Worm (Caenorhabditis elegans) whole organism, late embryonic: ENCODE results near the gene T23F4.2.

Experiments
- F13H6.1 ChIP-seq: sonication (generic microtip); optimal IDR thresholded peaks from 2 replicates; lab custom pipeline; 2016; ENCODE audit warnings: missing genetic modification characterization, missing compliant biosample characterization
- K09A11.1 ChIP-seq: sonication (generic microtip); optimal IDR thresholded peaks from 2 replicates; lab custom pipeline; 2017; ENCODE audit warnings: antibody characterized with exemption, mild to moderate bottlenecking, missing genetic modification characterization, missing compliant biosample characterization; ENCODE audit not compliant: insufficient read depth
- ama-1 ChIP-seq: fragments of 150-350 bp; optimal IDR thresholded peaks from 2 replicates; lab custom pipeline; 2014
- ceh-19 ChIP-seq: fragments of 200-800 bp; sonication (Bioruptor generic); optimal IDR thresholded peaks from 2 replicates; lab custom pipeline; 2018; ENCODE audit warnings: mild to moderate bottlenecking, missing genetic modification characterization, missing compliant biosample characterization
- ceh-2 ChIP-seq: sonication (generic microtip); optimal IDR thresholded peaks from 2 replicates; lab custom pipeline; 2016; ENCODE audit warnings: missing genotype, missing genetic modification characterization, missing compliant biosample characterization
- ceh-34 ChIP-seq: sonication (generic microtip); optimal IDR thresholded peaks from 2 replicates; lab custom pipeline; 2016; ENCODE audit warnings: mild to moderate bottlenecking, missing genetic modification characterization, missing compliant biosample characterization
- ceh-45 ChIP-seq: fragments of 200-800 bp; sonication (Bioruptor generic); IDR thresholded peaks from 2 replicates; pipeline ENCODE4 v1.3.6; 2022; ENCODE audit warnings: missing genetic modification reagents, missing genetic modification characterization, missing compliant biosample characterization
- ceh-48 ChIP-seq: sonication (generic microtip); optimal IDR thresholded peaks from 2 replicates; lab custom pipeline; 2016; ENCODE audit warnings: missing genetic modification characterization, inconsistent platforms, missing compliant biosample characterization
- ceh-6 ChIP-seq: fragments of 200-800 bp; sonication (Bioruptor generic); optimal IDR thresholded peaks from 2 replicates; lab custom pipeline; 2018; ENCODE audit warnings: mild to moderate bottlenecking, missing genetic modification characterization, missing compliant biosample characterization
- dve-1 ChIP-seq: sonication (generic microtip); optimal IDR thresholded peaks from 2 replicates; lab custom pipeline; 2017; ENCODE audit warnings: antibody characterized with exemption, mild to moderate bottlenecking, missing genetic modification characterization, missing compliant biosample characterization
- elt-2 ChIP-seq: sonication (generic microtip); optimal IDR thresholded peaks from 2 replicates; lab custom pipeline; 2016; ENCODE audit warnings: missing genetic modification reagents, missing genetic modification characterization, missing compliant biosample characterization
- elt-4 ChIP-seq: sonication (generic microtip); optimal IDR thresholded peaks from 2 replicates; lab custom pipeline; 2016; ENCODE audit warnings: missing genetic modification characterization, missing compliant biosample characterization
- eyg-1 ChIP-seq: sonication (generic microtip); optimal IDR thresholded peaks from 2 replicates; lab custom pipeline; 2016; ENCODE audit warnings: missing genotype, missing genetic modification characterization, missing compliant biosample characterization
- fkh-10 ChIP-seq: fragments of 150-350 bp; optimal IDR thresholded peaks from 2 replicates; lab custom pipeline; 2014; ENCODE audit warnings: missing biosample characterization, missing genetic modification reagents, missing genetic modification characterization
- gmeb-2 ChIP-seq: sonication (generic microtip); optimal IDR thresholded peaks from 2 replicates; lab custom pipeline; 2016; ENCODE audit warnings: missing genetic modification characterization, inconsistent platforms, missing compliant biosample characterization
- hlh-13 ChIP-seq: fragments of 200-800 bp; sonication (Bioruptor generic); optimal IDR thresholded peaks from 2 replicates; lab custom pipeline; 2018; ENCODE audit warnings: mild to moderate bottlenecking, missing genetic modification characterization, missing compliant biosample characterization
- hlh-30 ChIP-seq: sonication (generic microtip); optimal IDR thresholded peaks from 2 replicates; lab custom pipeline; 2017; ENCODE audit warnings: antibody characterized with exemption, missing genetic modification characterization, missing compliant biosample characterization; ENCODE audit not compliant: insufficient read depth
- hlh-6 ChIP-seq: sonication (generic microtip); optimal IDR thresholded peaks from 2 replicates; lab custom pipeline; 2016; ENCODE audit warnings: missing genotype, missing genetic modification characterization, missing compliant biosample characterization
- hlh-8 ChIP-seq: sonication (generic microtip); optimal IDR thresholded peaks from 2 replicates; lab custom pipeline; 2016; ENCODE audit warnings: missing genotype, missing genetic modification characterization, missing compliant biosample characterization
- lim-6 ChIP-seq: sonication (generic microtip); optimal IDR thresholded peaks from 2 replicates; lab custom pipeline; 2016; ENCODE audit warnings: missing genetic modification characterization, missing compliant biosample characterization
- nfya-1 ChIP-seq: sonication (generic microtip); optimal IDR thresholded peaks from 2 replicates; lab custom pipeline; 2017; ENCODE audit warnings: missing genetic modification characterization, mild to moderate bottlenecking, missing compliant biosample characterization, antibody characterized with exemption, moderate library complexity
- nhr-11 ChIP-seq: fragments of 150-350 bp; optimal IDR thresholded peaks from 2 replicates; lab custom pipeline; 2014; ENCODE audit warnings: missing biosample characterization, missing genetic modification characterization
- nhr-232 ChIP-seq: sonication (generic microtip); optimal IDR thresholded peaks from 2 replicates; lab custom pipeline; 2016; ENCODE audit warnings: missing genetic modification characterization, missing compliant biosample characterization
- pag-3 ChIP-seq: sonication (generic microtip); optimal IDR thresholded peaks from 2 replicates; lab custom pipeline; 2016; ENCODE audit warnings: missing compliant biosample characterization, missing genetic modification characterization, borderline replicate concordance
- pha-2 ChIP-seq: sonication (generic microtip); optimal IDR thresholded peaks from 2 replicates; lab custom pipeline; 2017; ENCODE audit warnings: mild to moderate bottlenecking, missing genetic modification characterization, missing compliant biosample characterization
- pha-4 ChIP-seq: fragments of 150-350 bp; optimal IDR thresholded peaks from 2 replicates; lab custom pipeline; 2018; ENCODE audit warnings: missing biosample characterization, missing genetic modification reagents, missing genetic modification characterization
- pros-1 ChIP-seq: fragments of 150-350 bp; optimal IDR thresholded peaks from 2 replicates; lab custom pipeline; 2014; ENCODE audit warnings: missing biosample characterization, missing genetic modification reagents, missing genetic modification characterization
- ref-2 ChIP-seq: sonication (generic microtip); optimal IDR thresholded peaks from 2 replicates; lab custom pipeline; 2016; ENCODE audit warnings: missing genetic modification characterization, missing compliant biosample characterization
- rnt-1 ChIP-seq: sonication (generic microtip); optimal IDR thresholded peaks from 2 replicates; lab custom pipeline; 2016; ENCODE audit warnings: missing genetic modification characterization, missing compliant biosample characterization
- sox-2 ChIP-seq: fragments of 200-800 bp; sonication (Bioruptor generic); IDR thresholded peaks from 2 replicates; pipeline ENCODE4 v1.3.6; 2022; ENCODE audit warnings: missing genetic modification reagents, missing genetic modification characterization, missing compliant biosample characterization
- sox-4 ChIP-seq: sonication (generic microtip); optimal IDR thresholded peaks from 2 replicates; lab custom pipeline; 2017; ENCODE audit warnings: mild to moderate bottlenecking, missing genetic modification characterization, inconsistent platforms, missing compliant biosample characterization
- tbx-2 ChIP-seq: sonication (generic microtip); optimal IDR thresholded peaks from 2 replicates; lab custom pipeline; 2016; ENCODE audit warnings: missing genetic modification characterization, missing compliant biosample characterization
- tbx-7 ChIP-seq: sonication (generic microtip); optimal IDR thresholded peaks from 2 replicates; lab custom pipeline; 2016; ENCODE audit warnings: missing genotype, missing genetic modification characterization, missing compliant biosample characterization
- unc-3 ChIP-seq, 2 experiments: fragments of 200-800 bp in 1 of 2; sonication (Bioruptor generic) in 1 of 2; sonication (generic microtip) in 1 of 2; conservative IDR thresholded peaks in 1 of 2; optimal IDR thresholded peaks in 1 of 2; 2 replicates each; pipeline versions ENCODE4 v1.3.6 to Lab custom; 2016 to 2022; ENCODE audit warnings: missing compliant biosample characterization in 2 of 2, missing genetic modification characterization in 2 of 2, missing genetic modification reagents in 1 of 2
- unc-55 ChIP-seq: sonication (generic microtip); optimal IDR thresholded peaks from 2 replicates; lab custom pipeline; 2017; ENCODE audit warnings: missing biosample characterization, missing genetic modification reagents, missing genetic modification characterization
- unc-86 ChIP-seq: sonication (generic microtip); optimal IDR thresholded peaks from 2 replicates; lab custom pipeline; 2016; ENCODE audit warnings: missing genetic modification characterization, missing compliant biosample characterization
- zip-5 ChIP-seq: sonication (generic microtip); optimal IDR thresholded peaks from 2 replicates; lab custom pipeline; 2016; ENCODE audit warnings: missing genetic modification characterization, missing compliant biosample characterization
- ztf-16 ChIP-seq: sonication (generic microtip); optimal IDR thresholded peaks from 2 replicates; lab custom pipeline; 2017; ENCODE audit warnings: missing genetic modification characterization, missing compliant biosample characterization

T23F4.2 gene

ce11 chrII:1153299-1153698 is 10.1 kb upstream of the T23F4.2 start:
- TF ChIP-seq hlh-30 (tag; lab: Kevin White, UChicago) (no peak), tbx-2 (tag; lab: Kevin White, UChicago) (no peak), hlh-8 (no peak), ceh-2 (tag; lab: Kevin White, UChicago) (no peak), sox-4 (tag; lab: Kevin White, UChicago) (no peak), ama-1 (lab: Kevin White, UChicago) (no peak), hlh-13 (GFP tag; lab: Kevin White, UChicago) (no peak), rnt-1 (tag; lab: Kevin White, UChicago) (no peak), ceh-34 (no peak), eyg-1 (tag; lab: Kevin White, UChicago) (no peak), pha-4 (tag; lab: Kevin White, UChicago) (no peak), unc-86 (tag; lab: Kevin White, UChicago) (no peak), elt-4 (tag; lab: Kevin White, UChicago) (no peak), ceh-19 (GFP tag; lab: Kevin White, UChicago) (no peak), F13H6.1 (no peak), pha-2 (no peak), unc-3 (GFP tag; conservative IDR thresholded peaks at IDR 0.05; lab: Robert Waterston, UW) (no peak), unc-3 (tag; optimal IDR thresholded peaks at IDR 0.05; lab: Kevin White, UChicago) (no peak), fkh-10 (no peak), nhr-232 (tag; lab: Kevin White, UChicago) (no peak), tbx-7 (tag; lab: Kevin White, UChicago) (no peak)

ce11 chrII:1157135-1157534 is 6.2 kb upstream of the T23F4.2 start:
- TF ChIP-seq nhr-11 (no peak), elt-2 (no peak), hlh-30 (tag; lab: Kevin White, UChicago) (no peak)

ce11 chrII:1159718-1160117 is 3.7 kb upstream of the T23F4.2 start:
- TF ChIP-seq lim-6 (tag; lab: Kevin White, UChicago) = no peak
- TF ChIP-seq elt-2 = peak; percentile 40

ce11 chrII:1170842-1171241 is 7.5 kb downstream of the T23F4.2 start:
- TF ChIP-seq pha-2 = no peak
- TF ChIP-seq dve-1 = no peak

ce11 chrII:1172080-1172575 is 8.8 kb downstream of the T23F4.2 start, which contains the start of gene dlhd-1:
Gene dlhd-1 (minus strand): TSS chrII:1172130.
- TF ChIP-seq K09A11.1 (tag; lab: Kevin White, UChicago) (no peak), ceh-6 (GFP tag; lab: Kevin White, UChicago) (no peak), fkh-10 (no peak), pros-1 (tag; lab: Kevin White, UChicago) (no peak), ceh-45 (no peak), sox-2 (GFP tag; lab: Robert Waterston, UW) (no peak), pag-3 (tag; lab: Kevin White, UChicago) (no peak), ztf-16 (tag; lab: Kevin White, UChicago) (no peak), gmeb-2 (tag; lab: Kevin White, UChicago) (no peak), nhr-11 (no peak), zip-5 (no peak), ref-2 (no peak), unc-55 (GFP tag; lab: Kevin White, UChicago) (no peak), hlh-6 (tag; lab: Kevin White, UChicago) (no peak), ceh-48 (tag; lab: Kevin White, UChicago) (no peak), nfya-1 (tag; lab: Kevin White, UChicago) (no peak)
- TF ChIP-seq, all 69 proteins: peak for 0
